Worm (Caenorhabditis elegans): ENCODE results near the gene srxa-12.

DNA sequence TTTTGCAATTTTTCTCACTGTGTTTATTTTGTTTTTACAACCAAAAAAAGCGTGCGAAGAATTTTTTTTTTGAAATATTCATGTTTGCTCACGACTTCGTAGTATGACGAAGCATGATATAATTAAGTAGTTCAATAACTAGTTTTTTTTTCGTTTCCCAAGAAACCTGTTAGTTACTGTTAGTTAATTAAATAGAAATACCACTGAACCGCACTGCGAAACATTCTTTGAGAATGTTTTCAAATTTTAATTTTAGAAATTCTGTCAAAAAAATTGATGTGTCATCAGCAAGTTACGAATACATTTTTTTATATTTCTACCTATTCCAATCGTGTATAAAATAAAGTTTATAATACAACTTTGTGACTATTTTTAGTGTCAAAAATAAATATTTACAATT lies at the start of gene srxa-12:
- TF ChIP-seq unc-120 (tag; optimal IDR thresholded peaks at IDR 0.05; ENCODE audit: poor library complexity, severe bottlenecking) (no peak), ceh-43 (GFP tag; optimal IDR thresholded peaks at IDR 0.05) (no peak), sptf-1 (tag; optimal IDR thresholded peaks at IDR 0.05) (no peak), unc-62 (GFP tag; optimal IDR thresholded peaks at IDR 0.05) (no peak), snpc-4 (tag; optimal IDR thresholded peaks at IDR 0.05) (no peak), bed-3 (GFP tag; optimal IDR thresholded peaks at IDR 0.05) (no peak), nhr-237 (tag; optimal IDR thresholded peaks at IDR 0.05) (no peak)

All from whole organism, mixed stage, embryonic.